Worm (Caenorhabditis elegans) whole organism, mixed stage, embryonic: ENCODE results near the gene Y26G10.5.

Experiments
- blmp-1 ChIP-seq: fragments of 150-350 bp; optimal IDR thresholded peaks from 2 replicates; lab custom pipeline; 2014; ENCODE audit warnings: missing biosample characterization, missing genetic modification characterization
- ces-1 ChIP-seq: fragments of 150-350 bp; optimal IDR thresholded peaks from 2 replicates; lab custom pipeline; 2014; ENCODE audit warnings: missing biosample characterization, missing genetic modification reagents, missing genetic modification characterization
- elt-3 ChIP-seq: fragments of 150-350 bp; optimal IDR thresholded peaks from 2 replicates; lab custom pipeline; 2014; ENCODE audit warnings: missing biosample characterization, missing genetic modification characterization
- lin-13 ChIP-seq: fragments of 150-350 bp; optimal IDR thresholded peaks from 2 replicates; lab custom pipeline; 2014; ENCODE audit warnings: missing biosample characterization, missing genetic modification characterization
- lsy-2 ChIP-seq: fragments of 150-350 bp; optimal IDR thresholded peaks from 2 replicates; lab custom pipeline; 2014; ENCODE audit warnings: missing biosample characterization, missing genetic modification characterization
- nhr-237 ChIP-seq: fragments of 150-350 bp; optimal IDR thresholded peaks from 2 replicates; lab custom pipeline; 2014; ENCODE audit warnings: missing biosample characterization, missing genetic modification characterization
- pha-4 ChIP-seq: fragments of 150-350 bp; optimal IDR thresholded peaks from 2 replicates; lab custom pipeline; 2018; ENCODE audit warnings: missing biosample characterization, missing genetic modification reagents, missing genetic modification characterization
- snpc-4 ChIP-seq: fragments of 150-350 bp; optimal IDR thresholded peaks from 2 replicates; lab custom pipeline; 2014; ENCODE audit warnings: missing biosample characterization, missing genetic modification characterization
- sptf-1 ChIP-seq: sonication (generic microtip); optimal IDR thresholded peaks from 2 replicates; lab custom pipeline; 2017; ENCODE audit warnings: mild to moderate bottlenecking, missing genetic modification characterization, moderate library complexity, missing compliant biosample characterization
- unc-39 ChIP-seq: fragments of 150-350 bp; optimal IDR thresholded peaks from 2 replicates; lab custom pipeline; 2014; ENCODE audit warnings: missing biosample characterization, missing genetic modification characterization
- unc-62 ChIP-seq: fragments of 150-350 bp; optimal IDR thresholded peaks from 2 replicates; lab custom pipeline; 2014; ENCODE audit warnings: missing biosample characterization, missing genetic modification reagents, missing genetic modification characterization

- TF ChIP-seq unc-62 (GFP tag; lab: Kevin White, UChicago), result no peak
- no peak for TF ChIP-seq nhr-237 (tag; lab: Kevin White, UChicago)
- no peak for TF ChIP-seq lsy-2 (tag; lab: Kevin White, UChicago)
- TF ChIP-seq elt-3 (tag; lab: Kevin White, UChicago), result no peak
- TF ChIP-seq lin-13 (tag; lab: Kevin White, UChicago), result no peak
- TF ChIP-seq unc-39 (tag; lab: Kevin White, UChicago), result no peak
- TF ChIP-seq blmp-1 (tag; lab: Kevin White, UChicago), result no peak
- TF ChIP-seq pha-4 (tag; lab: Kevin White, UChicago), result no peak
- TF ChIP-seq ces-1 (GFP tag; lab: Kevin White, UChicago), result no peak
- TF ChIP-seq sptf-1, result no peak
- TF ChIP-seq snpc-4 (tag; lab: Kevin White, UChicago), result no peak
Observed at ce11 chrV:17714330-17714729, 13.7 kb upstream of the Y26G10.5 start, which contains the start of gene twk-33.
